Fruit fly (Drosophila melanogaster): Measurements from ENCODE around the gene CG17819.

The CG17819 gene

dm6 chr3R:21885450-21885849 lies at the start of gene CG17819:
Gene CG17819, minus strand, starts transcription at chr3R:21885550.
- TF ChIP-seq Myc (optimal IDR thresholded peaks at IDR 0.05) (no peak), h (optimal IDR thresholded peaks at IDR 0.05) (no peak), insv (optimal IDR thresholded peaks at IDR 0.05) (no peak), Sin3A (optimal IDR thresholded peaks at IDR 0.05) (no peak), ttk (optimal IDR thresholded peaks at IDR 0.05) (no peak), psq (optimal IDR thresholded peaks at IDR 0.05) (no peak)

dm6 chr3R:21933952-21934351 lies 48.6 kb upstream of the CG17819 start:
- no peak for TF ChIP-seq ttk (optimal IDR thresholded peaks at IDR 0.05)
- TF ChIP-seq h (optimal IDR thresholded peaks at IDR 0.05), result no peak
- TF ChIP-seq Sin3A (optimal IDR thresholded peaks at IDR 0.05), result no peak
- TF ChIP-seq Myc (optimal IDR thresholded peaks at IDR 0.05), result no peak
- no peak for TF ChIP-seq insv (optimal IDR thresholded peaks at IDR 0.05)
- no peak for TF ChIP-seq psq (optimal IDR thresholded peaks at IDR 0.05)

dm6 chr3R:21931346-21931745 lies 46.0 kb upstream of the CG17819 start:
- TF ChIP-seq insv (optimal IDR thresholded peaks at IDR 0.05) (no peak), Sin3A (optimal IDR thresholded peaks at IDR 0.05) (no peak), Myc (optimal IDR thresholded peaks at IDR 0.05) (no peak), h (optimal IDR thresholded peaks at IDR 0.05) (no peak), psq (optimal IDR thresholded peaks at IDR 0.05) (no peak), ttk (optimal IDR thresholded peaks at IDR 0.05) (no peak)

dm6 chr3R:21928214-21928613 lies 42.9 kb upstream of the CG17819 start:
- no peak for TF ChIP-seq psq (optimal IDR thresholded peaks at IDR 0.05)
- no peak for TF ChIP-seq insv (optimal IDR thresholded peaks at IDR 0.05)
- no peak for TF ChIP-seq Myc (optimal IDR thresholded peaks at IDR 0.05)
- no peak for TF ChIP-seq Sin3A (optimal IDR thresholded peaks at IDR 0.05)
- no peak for TF ChIP-seq ttk (optimal IDR thresholded peaks at IDR 0.05)
- no peak for TF ChIP-seq h (optimal IDR thresholded peaks at IDR 0.05)

- TF ChIP-seq ttk (optimal IDR thresholded peaks at IDR 0.05) (no peak), psq (optimal IDR thresholded peaks at IDR 0.05) (no peak), h (optimal IDR thresholded peaks at IDR 0.05) (no peak), Myc (optimal IDR thresholded peaks at IDR 0.05) (no peak), insv (optimal IDR thresholded peaks at IDR 0.05) (no peak), Sin3A (optimal IDR thresholded peaks at IDR 0.05) (no peak)
Observed at dm6 chr3R:21923742-21924141, 38.4 kb upstream of the CG17819 start.

- TF ChIP-seq ttk (optimal IDR thresholded peaks at IDR 0.05) (no peak), h (optimal IDR thresholded peaks at IDR 0.05) (no peak), insv (optimal IDR thresholded peaks at IDR 0.05) (no peak), Sin3A (optimal IDR thresholded peaks at IDR 0.05) (no peak), psq (optimal IDR thresholded peaks at IDR 0.05) (no peak), Myc (optimal IDR thresholded peaks at IDR 0.05) (no peak)
Observed at dm6 chr3R:21922674-21923323, 37.4 kb upstream of the CG17819 start.

- no peak for TF ChIP-seq insv (optimal IDR thresholded peaks at IDR 0.05)
- TF ChIP-seq psq (optimal IDR thresholded peaks at IDR 0.05), result no peak
- TF ChIP-seq ttk (optimal IDR thresholded peaks at IDR 0.05), result no peak
- TF ChIP-seq Sin3A (optimal IDR thresholded peaks at IDR 0.05), result no peak
- TF ChIP-seq h (optimal IDR thresholded peaks at IDR 0.05), result no peak
- no peak for TF ChIP-seq Myc (optimal IDR thresholded peaks at IDR 0.05)
Observed at dm6 chr3R:21922244-21922643, 36.9 kb upstream of the CG17819 start.

- TF ChIP-seq ttk (optimal IDR thresholded peaks at IDR 0.05) (no peak), Myc (optimal IDR thresholded peaks at IDR 0.05) (no peak), insv (optimal IDR thresholded peaks at IDR 0.05) (no peak), psq (optimal IDR thresholded peaks at IDR 0.05) (no peak), h (optimal IDR thresholded peaks at IDR 0.05) (no peak), Sin3A (optimal IDR thresholded peaks at IDR 0.05) (no peak)
Observed at dm6 chr3R:21921363-21922208, 36.2 kb upstream of the CG17819 start.

- TF ChIP-seq ttk (optimal IDR thresholded peaks at IDR 0.05), result no peak
- no peak for TF ChIP-seq psq (optimal IDR thresholded peaks at IDR 0.05)
- no peak for TF ChIP-seq insv (optimal IDR thresholded peaks at IDR 0.05)
- TF ChIP-seq Myc (optimal IDR thresholded peaks at IDR 0.05), result no peak
- no peak for TF ChIP-seq Sin3A (optimal IDR thresholded peaks at IDR 0.05)
- TF ChIP-seq h (optimal IDR thresholded peaks at IDR 0.05), result no peak
Observed at dm6 chr3R:21920495-21920894, 35.1 kb upstream of the CG17819 start.

dm6 chr3R:21916987-21917386 lies 31.6 kb upstream of the CG17819 start:
- TF ChIP-seq h (optimal IDR thresholded peaks at IDR 0.05), result no peak
- TF ChIP-seq ttk (optimal IDR thresholded peaks at IDR 0.05), result no peak
- no peak for TF ChIP-seq Sin3A (optimal IDR thresholded peaks at IDR 0.05)
- no peak for TF ChIP-seq psq (optimal IDR thresholded peaks at IDR 0.05)
- no peak for TF ChIP-seq insv (optimal IDR thresholded peaks at IDR 0.05)
- TF ChIP-seq Myc (optimal IDR thresholded peaks at IDR 0.05), result no peak

dm6 chr3R:21913447-21913846 lies 28.1 kb upstream of the CG17819 start, which contains the start of gene Qsox2:
Gene Qsox2, plus strand, starts transcription at chr3R:21913747.
- TF ChIP-seq psq (optimal IDR thresholded peaks at IDR 0.05), result no peak
- TF ChIP-seq Sin3A (optimal IDR thresholded peaks at IDR 0.05), result no peak
- TF ChIP-seq Myc (optimal IDR thresholded peaks at IDR 0.05), result no peak
- TF ChIP-seq h (optimal IDR thresholded peaks at IDR 0.05), result no peak
- TF ChIP-seq ttk (optimal IDR thresholded peaks at IDR 0.05), result no peak
- no peak for TF ChIP-seq insv (optimal IDR thresholded peaks at IDR 0.05)

- TF ChIP-seq ttk (optimal IDR thresholded peaks at IDR 0.05) (no peak), insv (optimal IDR thresholded peaks at IDR 0.05) (no peak), h (optimal IDR thresholded peaks at IDR 0.05) (no peak), psq (optimal IDR thresholded peaks at IDR 0.05) (no peak), Myc (optimal IDR thresholded peaks at IDR 0.05) (no peak), Sin3A (optimal IDR thresholded peaks at IDR 0.05) (no peak)
Observed at dm6 chr3R:21911516-21911915, 26.2 kb upstream of the CG17819 start, which contains the start of gene Qsox3. Gene Qsox3, plus strand, starts transcription at chr3R:21911816.
